Fruit fly (Drosophila melanogaster): ENCODE results near the gene CG14573.

Gene CG14573

DNA sequence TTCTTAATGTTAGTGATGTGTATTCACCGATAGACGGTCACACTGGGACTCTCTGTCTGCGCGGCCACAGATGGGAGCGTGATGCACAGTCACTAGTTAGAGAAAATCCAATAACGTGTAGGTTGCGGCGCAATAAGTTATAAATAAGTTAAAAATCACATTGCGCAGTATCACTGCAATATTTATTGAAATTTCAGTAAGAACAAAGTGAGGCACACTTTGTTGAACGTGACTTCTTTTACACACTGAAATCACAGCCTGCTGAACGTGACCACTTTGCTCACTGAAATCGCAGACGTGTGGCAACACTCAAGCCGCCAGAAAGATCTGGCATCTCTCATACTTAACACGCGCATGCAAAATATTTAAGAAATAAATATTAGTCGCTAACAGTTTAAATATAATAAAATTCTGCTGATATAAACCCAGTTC is 5.3 kb upstream of the CG14573 start, which contains the start of the genes CG11247 and Polr2H (continued):
- no peak for TF ChIP-seq D (optimal IDR thresholded peaks at IDR 0.05)
- peak; percentile 77 for TF ChIP-seq D (GFP tag; optimal IDR thresholded peaks at IDR 0.05)
- TF ChIP-seq ken (GFP tag; IDR thresholded peaks at IDR 0.05): peak; percentile 95
- peak; percentile 57 for TF ChIP-seq CG8359 (GFP tag; optimal IDR thresholded peaks at IDR 0.05; ENCODE audit: borderline replicate concordance)
- TF ChIP-seq CG2120 (GFP tag; optimal IDR thresholded peaks at IDR 0.05): peak; percentile 97
- peak; percentile 81 for TF ChIP-seq GATAe (GFP tag; conservative IDR thresholded peaks at IDR 0.05)
- peak; percentile 55 for TF ChIP-seq CG7928 (GFP tag; optimal IDR thresholded peaks at IDR 0.05)
- TF ChIP-seq CG17186 (GFP tag; optimal IDR thresholded peaks at IDR 0.05): peak; percentile 97
- TF ChIP-seq Sry-δ (GFP tag; optimal IDR thresholded peaks at IDR 0.05): peak; percentile 99
- peak; percentile 71; the same call in 1 of the 2 replicates for TF ChIP-seq gsb (GFP tag; IDR thresholded peaks at IDR 0.05)
- TF ChIP-seq sqz (GFP tag; optimal IDR thresholded peaks at IDR 0.05): peak; percentile 28
- TF ChIP-seq Dfd (GFP tag; optimal IDR thresholded peaks at IDR 0.05): no peak
- peak; percentile 66 for TF ChIP-seq CG12219 (GFP tag; optimal IDR thresholded peaks at IDR 0.05)
- TF ChIP-seq sna (GFP tag; IDR thresholded peaks at IDR 0.05; ENCODE audit: partially characterized antibody): peak; percentile 77
- TF ChIP-seq cg (GFP tag; optimal IDR thresholded peaks at IDR 0.05): no peak
- TF ChIP-seq CG7987 (GFP tag; optimal IDR thresholded peaks at IDR 0.05): peak; percentile 55
- TF ChIP-seq Dp (GFP tag; optimal IDR thresholded peaks at IDR 0.05): peak; percentile 15
- peak; percentile 93 for TF ChIP-seq Side (GFP tag; optimal IDR thresholded peaks at IDR 0.05)
- TF ChIP-seq wor (GFP tag; IDR thresholded peaks at IDR 0.05): peak; percentile 86
- peak; percentile 89 for TF ChIP-seq Sox102F (GFP tag; optimal IDR thresholded peaks at IDR 0.05)
- TF ChIP-seq Dll (GFP tag; IDR thresholded peaks at IDR 0.05; ENCODE audit: partially characterized antibody): peak; percentile 87
- TF ChIP-seq ranshi (GFP tag; IDR thresholded peaks at IDR 0.05): peak; percentile 93; the same call in 1 of the 2 replicates
- peak; percentile 41 for TF ChIP-seq CG10431 (GFP tag; optimal IDR thresholded peaks at IDR 0.05)
- peak; percentile 81 for TF ChIP-seq CG18262 (tag; optimal IDR thresholded peaks at IDR 0.05)
- TF ChIP-seq CG3838 (GFP tag; optimal IDR thresholded peaks at IDR 0.05): peak; percentile 78
- peak; percentile 92 to 96 for TF ChIP-seq chif (GFP tag; optimal IDR thresholded peaks at IDR 0.05)
- peak; percentile 84 for TF ChIP-seq Scr (GFP tag; IDR thresholded peaks at IDR 0.05; ENCODE audit: partially characterized antibody)
- no peak for TF ChIP-seq CG8478 (optimal IDR thresholded peaks at IDR 0.05)
- TF ChIP-seq ato (GFP tag; IDR thresholded peaks at IDR 0.05; ENCODE audit: partially characterized antibody): 0 out of 2 replicates have a peak, but pooled peaks have one; percentile 48
- TF ChIP-seq inv (GFP tag; IDR thresholded peaks at IDR 0.05; ENCODE audit: partially characterized antibody): peak; percentile 76
- TF ChIP-seq CG18764 (GFP tag; optimal IDR thresholded peaks at IDR 0.05): peak; percentile 88
- TF ChIP-seq lab (GFP tag; optimal IDR thresholded peaks at IDR 0.05): peak; percentile 83
- TF ChIP-seq usp (GFP tag; optimal IDR thresholded peaks at IDR 0.05): no peak
- TF ChIP-seq fd96Cb (tag; optimal IDR thresholded peaks at IDR 0.05): peak; percentile 85
- no peak for TF ChIP-seq Stat92E (GFP tag; optimal IDR thresholded peaks at IDR 0.05)
- peak; percentile 91 for TF ChIP-seq H15 (GFP tag; IDR thresholded peaks at IDR 0.05)
- TF ChIP-seq CG13894 (tag; optimal IDR thresholded peaks at IDR 0.05): no peak
- TF ChIP-seq run (tag; optimal IDR thresholded peaks at IDR 0.05): no peak
- peak; percentile 41 to 98 for TF ChIP-seq tll (GFP tag; optimal IDR thresholded peaks at IDR 0.05)
- peak; percentile 92 for TF ChIP-seq zfh1 (GFP tag; IDR thresholded peaks at IDR 0.05)
- TF ChIP-seq CG15479 (GFP tag; optimal IDR thresholded peaks at IDR 0.05): peak; percentile 1
- TF ChIP-seq CG14710 (tag; optimal IDR thresholded peaks at IDR 0.05): peak; percentile 97
- peak; percentile 82 for TF ChIP-seq CG1024 (GFP tag; IDR thresholded peaks at IDR 0.05)
- TF ChIP-seq vnd (GFP tag; IDR thresholded peaks at IDR 0.05; ENCODE audit: partially characterized antibody): peak; percentile 78
- TF ChIP-seq CG4707 (GFP tag; optimal IDR thresholded peaks at IDR 0.05): no peak
- peak; percentile 38; the same call in 1 of the 2 replicates for TF ChIP-seq CG42726 (GFP tag; IDR thresholded peaks at IDR 0.05; ENCODE audit: partially characterized antibody)
- TF ChIP-seq E2f1 (GFP tag; IDR thresholded peaks at IDR 0.05): peak; percentile 87
- no peak for TF ChIP-seq pfk (GFP tag; optimal IDR thresholded peaks at IDR 0.05)
- peak; percentile 86 for TF ChIP-seq wdn (GFP tag; IDR thresholded peaks at IDR 0.05)
